Fruit fly (Drosophila melanogaster): ENCODE measurements around the gene Gprk2.

dm6 chr3R:31409627-31410201, 4.7 kb downstream of the Gprk2 start:
- TF ChIP-seq Sox14 (GFP tag; optimal IDR thresholded peaks at IDR 0.05) (no peak), Hr38 (GFP tag; optimal IDR thresholded peaks at IDR 0.05) (no peak), Sox102F (GFP tag; optimal IDR thresholded peaks at IDR 0.05) (no peak), CG8119 (GFP tag; IDR thresholded peaks at IDR 0.05) (no peak), Gug (GFP tag; IDR thresholded peaks at IDR 0.05) (no peak), Eip78C (GFP tag) (peak; percentile 55), CG3919 (GFP tag; optimal IDR thresholded peaks at IDR 0.05) (no peak), Lpt (GFP tag; optimal IDR thresholded peaks at IDR 0.05) (no peak)

Measured in whole organism, prepupa.